Worm (Caenorhabditis elegans): Measurements from ENCODE around the gene str-35.

- TF ChIP-seq skn-1 (tag; optimal IDR thresholded peaks at IDR 0.05) (no peak), unc-30 (tag; optimal IDR thresholded peaks at IDR 0.05) (no peak), aly-2 (tag; optimal IDR thresholded peaks at IDR 0.05) (no peak), pqm-1 (tag; optimal IDR thresholded peaks at IDR 0.05) (no peak), nhr-76 (tag; optimal IDR thresholded peaks at IDR 0.05) (no peak), ama-1 (optimal IDR thresholded peaks at IDR 0.05) (no peak), aha-1 (tag; optimal IDR thresholded peaks at IDR 0.05) (no peak), egl-13 (tag; optimal IDR thresholded peaks at IDR 0.05) (no peak)
Measured at ce11 chrV:4523844-4524243, 49.2 kb downstream of the str-35 start.
